Worm (Caenorhabditis elegans) whole organism, early embryonic: ENCODE results near the gene W09C2.10.

Source experiments
- ama-1 ChIP-seq: fragments of 150-350 bp; optimal IDR thresholded peaks from 2 replicates; lab custom pipeline; 2014
- ceh-13 ChIP-seq: fragments of 200-800 bp; sonication (Bioruptor generic); optimal IDR thresholded peaks from 2 replicates; lab custom pipeline; 2018; ENCODE audit warnings: mild to moderate bottlenecking, missing genetic modification characterization, missing compliant biosample characterization
- ceh-36 ChIP-seq: sonication (generic microtip); optimal IDR thresholded peaks from 2 replicates; lab custom pipeline; 2016; ENCODE audit warnings: missing genetic modification characterization, inconsistent platforms, missing compliant biosample characterization
- hmbx-1 ChIP-seq: sonication (generic microtip); optimal IDR thresholded peaks from 2 replicates; lab custom pipeline; 2016; ENCODE audit warnings: mild to moderate bottlenecking, missing genetic modification characterization, missing compliant biosample characterization

DNA sequence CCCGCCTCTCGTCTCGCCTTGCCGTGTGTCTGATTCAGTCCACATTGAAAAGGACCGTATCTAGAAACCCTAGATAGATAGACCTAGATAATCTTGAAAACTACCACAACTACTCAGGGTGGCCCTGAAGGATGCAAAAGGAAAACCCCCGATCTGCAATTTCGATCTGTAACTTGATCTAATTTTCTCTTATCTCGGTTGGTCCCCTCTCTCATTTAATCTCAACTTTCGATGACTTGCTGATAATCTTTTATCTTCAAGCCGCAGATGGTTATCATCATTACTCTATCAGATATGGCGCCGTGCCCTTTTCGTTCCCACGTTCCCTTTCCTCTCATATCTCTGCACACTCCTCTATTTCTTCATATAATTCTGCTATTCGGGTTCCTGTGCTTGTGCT lies 9.4 kb downstream of the W09C2.10 start:
- no peak for TF ChIP-seq hmbx-1 (tag; lab: Kevin White, UChicago)
- no peak for TF ChIP-seq ceh-36
- TF ChIP-seq ceh-13 = no peak
- no peak for TF ChIP-seq ama-1 (lab: Kevin White, UChicago)
